Fruit fly (Drosophila melanogaster) whole organism, embryonic: Measurements from ENCODE around the gene Zip88E.

Source experiments
- BEAF-32 ChIP-seq: fragments of 200-800 bp; sonication (Bioruptor generic); optimal IDR thresholded peaks from 3 replicates; lab custom pipeline; 2017; ENCODE audit warnings: missing biosample characterization, missing genetic modification characterization, mild to moderate bottlenecking, moderate library complexity, missing genetic modification reagents
- CG10267 ChIP-seq: fragments of 200-800 bp; sonication (Bioruptor generic); optimal IDR thresholded peaks from 2 replicates; lab custom pipeline; 2018; ENCODE audit warnings: missing biosample characterization, mild to moderate bottlenecking, missing genetic modification characterization, moderate library complexity
- CG11560 ChIP-seq: fragments of 200-800 bp; sonication (Bioruptor generic); IDR thresholded peaks from 3 replicates; pipeline ENCODE4 v1.3.6; 2022; ENCODE audit warnings: missing biosample characterization, missing genetic modification characterization
- CG12659 ChIP-seq: fragments of 200-800 bp; sonication (Bioruptor generic); optimal IDR thresholded peaks from 3 replicates; lab custom pipeline; 2017; ENCODE audit warnings: mild to moderate bottlenecking, missing biosample characterization, missing genetic modification reagents, missing genetic modification characterization
- CG13287 ChIP-seq: fragments of 200-800 bp; sonication (Bioruptor generic); IDR thresholded peaks from 2 replicates; pipeline ENCODE4 v1.3.6; 2022; ENCODE audit warnings: missing biosample characterization, missing genetic modification characterization; ENCODE audit not compliant: partially characterized antibody
- CG14710 ChIP-seq: fragments of 200-800 bp; sonication (Bioruptor generic); optimal IDR thresholded peaks from 3 replicates; lab custom pipeline; 2019; ENCODE audit warnings: missing biosample characterization, mild to moderate bottlenecking, missing genetic modification characterization, moderate library complexity
- CG15514 ChIP-seq: fragments of 200-800 bp; sonication (Bioruptor generic); optimal IDR thresholded peaks from 3 replicates; lab custom pipeline; 2017; ENCODE audit warnings: missing biosample characterization, missing genetic modification characterization, mild to moderate bottlenecking, moderate library complexity, missing genetic modification reagents
- CG1603 ChIP-seq: fragments of 200-800 bp; sonication (Bioruptor generic); optimal IDR thresholded peaks from 2 replicates; lab custom pipeline; 2019; ENCODE audit warnings: missing biosample characterization, mild to moderate bottlenecking, missing genetic modification characterization, moderate library complexity
- CG17186 ChIP-seq: fragments of 200-800 bp; sonication (Bioruptor generic); optimal IDR thresholded peaks from 3 replicates; lab custom pipeline; 2017; ENCODE audit warnings: missing biosample characterization, missing genetic modification reagents, missing genetic modification characterization
- CG2116 ChIP-seq: fragments of 200-800 bp; sonication (Bioruptor generic); optimal IDR thresholded peaks from 3 replicates; lab custom pipeline; 2018; ENCODE audit warnings: missing biosample characterization, mild to moderate bottlenecking, missing genetic modification characterization
- CG2202 ChIP-seq: fragments of 200-800 bp; sonication (Bioruptor generic); optimal IDR thresholded peaks from 2 replicates; lab custom pipeline; 2018; ENCODE audit warnings: missing biosample characterization, mild to moderate bottlenecking, missing genetic modification characterization
- CG31441 ChIP-seq: fragments of 200-800 bp; sonication (Bioruptor generic); IDR thresholded peaks from 2 replicates; pipeline ENCODE4 v1.3.6; 2022; ENCODE audit warnings: missing biosample characterization, missing genetic modification characterization
- CG32772 ChIP-seq: fragments of 200-800 bp; sonication (Bioruptor generic); IDR thresholded peaks from 2 replicates; pipeline ENCODE4 v1.3.6; 2022; ENCODE audit warnings: missing biosample characterization, missing genetic modification characterization
- CG42726 ChIP-seq: fragments of 200-800 bp; sonication (Bioruptor generic); IDR thresholded peaks from 2 replicates; pipeline ENCODE4 v1.3.6; 2022; ENCODE audit warnings: missing biosample characterization, missing genetic modification characterization; ENCODE audit not compliant: partially characterized antibody
- CG6175 ChIP-seq: fragments of 200-800 bp; sonication (Bioruptor generic); IDR thresholded peaks from 3 replicates; pipeline ENCODE4 v1.3.6; 2022; ENCODE audit warnings: missing biosample characterization, missing genetic modification characterization
- CG9797 ChIP-seq: fragments of 200-800 bp; sonication (Bioruptor generic); optimal IDR thresholded peaks from 3 replicates; lab custom pipeline; 2018; ENCODE audit warnings: missing biosample characterization, mild to moderate bottlenecking, missing genetic modification characterization
- CoRest ChIP-seq: fragments of 200-800 bp; sonication (Bioruptor generic); optimal IDR thresholded peaks from 3 replicates; lab custom pipeline; 2018; ENCODE audit warnings: missing biosample characterization, mild to moderate bottlenecking, missing genetic modification characterization, moderate library complexity
- Dp ChIP-seq: fragments of 200-800 bp; sonication (Bioruptor generic); optimal IDR thresholded peaks from 2 replicates; lab custom pipeline; 2018; ENCODE audit warnings: missing biosample characterization, mild to moderate bottlenecking, missing genetic modification characterization, moderate library complexity
- Dref ChIP-seq: fragments of 200-800 bp; sonication (Bioruptor generic); IDR thresholded peaks from 2 replicates; pipeline ENCODE4 v1.3.6; 2022; ENCODE audit warnings: missing biosample characterization, missing genetic modification characterization
- E2f2 ChIP-seq: fragments of 200-800 bp; sonication (Bioruptor generic); IDR thresholded peaks from 2 replicates; pipeline ENCODE4 v1.3.6; 2022; ENCODE audit warnings: missing biosample characterization, missing genetic modification characterization
- HLH54F ChIP-seq: fragments of 200-800 bp; sonication (Bioruptor generic); optimal IDR thresholded peaks from 3 replicates; lab custom pipeline; 2016; ENCODE audit warnings: missing biosample characterization, missing genetic modification characterization
- MBD-R2 ChIP-seq: fragments of 200-800 bp; sonication (Bioruptor generic); IDR thresholded peaks from 2 replicates; pipeline ENCODE4 v1.3.6; 2022; ENCODE audit warnings: missing biosample characterization, missing genetic modification characterization
- Med ChIP-seq: fragments of 200-800 bp; sonication (Bioruptor generic); peaks from one replicate; lab custom pipeline; 2016; ENCODE audit warnings: missing biosample characterization, missing genetic modification characterization, mild to moderate bottlenecking, inconsistent platforms, moderate library complexity
- Myb ChIP-seq: fragments of 200-800 bp; sonication (Bioruptor generic); optimal IDR thresholded peaks from 2 replicates; lab custom pipeline; 2016; ENCODE audit warnings: missing biosample characterization, missing genetic modification characterization
- Pdp1 ChIP-seq, 2 experiments: fragments of 200-800 bp; sonication (Bioruptor generic); optimal IDR thresholded peaks; 3 replicates each; lab custom pipeline; 2016; ENCODE audit warnings: missing biosample characterization in 2 of 2, missing genetic modification characterization in 2 of 2, mild to moderate bottlenecking in 1 of 2, moderate library complexity in 1 of 2
- Scr ChIP-seq: fragments of 200-800 bp; sonication (Bioruptor generic); IDR thresholded peaks from 2 replicates; pipeline ENCODE4 v1.3.6; 2022; ENCODE audit warnings: missing biosample characterization, missing genetic modification characterization; ENCODE audit not compliant: partially characterized antibody
- Sry-δ ChIP-seq: fragments of 200-800 bp; sonication (Bioruptor generic); optimal IDR thresholded peaks from 2 replicates; lab custom pipeline; 2016; ENCODE audit warnings: missing biosample characterization, missing genetic modification characterization
- YL-1 ChIP-seq: fragments of 200-800 bp; sonication (Bioruptor generic); optimal IDR thresholded peaks from 3 replicates; lab custom pipeline; 2017; ENCODE audit warnings: missing biosample characterization, mild to moderate bottlenecking, missing genetic modification characterization
- ab ChIP-seq: fragments of 200-800 bp; sonication (Bioruptor generic); optimal IDR thresholded peaks from 2 replicates; lab custom pipeline; 2016; ENCODE audit warnings: missing biosample characterization, missing genetic modification characterization
- amos ChIP-seq: fragments of 200-800 bp; sonication (Bioruptor generic); IDR thresholded peaks from 2 replicates; pipeline ENCODE4 v1.3.6; 2022; ENCODE audit warnings: missing biosample characterization, missing genetic modification characterization; ENCODE audit not compliant: partially characterized antibody
- crp ChIP-seq, 2 experiments: fragments of 200-800 bp; sonication (Bioruptor generic); optimal IDR thresholded peaks; 2 replicates in 1 of 2; 3 replicates in 1 of 2; lab custom pipeline; 2017; ENCODE audit warnings: missing biosample characterization in 2 of 2, missing genetic modification characterization in 2 of 2, mild to moderate bottlenecking in 1 of 2, moderate library complexity in 1 of 2
- en ChIP-seq: fragments of 200-800 bp; sonication (Bioruptor generic); optimal IDR thresholded peaks from 2 replicates; lab custom pipeline; 2016; ENCODE audit warnings: missing biosample characterization, missing genetic modification characterization
- gfzf ChIP-seq: fragments of 200-800 bp; sonication (Bioruptor generic); optimal IDR thresholded peaks from 2 replicates; lab custom pipeline; 2016; ENCODE audit warnings: missing biosample characterization, mild to moderate bottlenecking, missing genetic modification characterization, moderate library complexity
- hb ChIP-seq: fragments of 200-800 bp; sonication (Bioruptor generic); IDR thresholded peaks from 3 replicates; pipeline ENCODE4 v1.3.6; 2022; ENCODE audit warnings: missing biosample characterization, missing genetic modification characterization; ENCODE audit not compliant: partially characterized antibody
- phol ChIP-seq: fragments of 200-800 bp; sonication (Bioruptor generic); optimal IDR thresholded peaks from 3 replicates; lab custom pipeline; 2018; ENCODE audit warnings: missing biosample characterization, mild to moderate bottlenecking, missing genetic modification characterization, moderate library complexity
- pzg ChIP-seq: fragments of 200-800 bp; sonication (Bioruptor generic); optimal IDR thresholded peaks from 3 replicates; lab custom pipeline; 2018; ENCODE audit warnings: missing biosample characterization, mild to moderate bottlenecking, missing genetic modification characterization, moderate library complexity
- row ChIP-seq: fragments of 200-800 bp; sonication (Bioruptor generic); IDR thresholded peaks from 3 replicates; pipeline ENCODE4 v1.3.6; 2022; ENCODE audit warnings: missing biosample characterization, missing genetic modification characterization
- run ChIP-seq: fragments of 200-800 bp; sonication (Bioruptor generic); optimal IDR thresholded peaks from 3 replicates; lab custom pipeline; 2018; ENCODE audit warnings: missing biosample characterization, mild to moderate bottlenecking, missing genetic modification characterization
- sens ChIP-seq: fragments of 200-800 bp; sonication (Bioruptor generic); peaks from one replicate; lab custom pipeline; 2016; ENCODE audit warnings: missing biosample characterization, missing genetic modification characterization
- stwl ChIP-seq: fragments of 200-800 bp; sonication (Bioruptor generic); optimal IDR thresholded peaks from 3 replicates; lab custom pipeline; 2018; ENCODE audit warnings: missing biosample characterization, mild to moderate bottlenecking, missing genetic modification characterization, moderate library complexity
- sug ChIP-seq: fragments of 200-800 bp; optimal IDR thresholded peaks from 2 replicates; lab custom pipeline; 2019; ENCODE audit warnings: missing biosample characterization, mild to moderate bottlenecking, missing genetic modification characterization, moderate library complexity
- tap ChIP-seq: fragments of 200-800 bp; optimal IDR thresholded peaks from 3 replicates; lab custom pipeline; 2019; ENCODE audit warnings: missing biosample characterization, mild to moderate bottlenecking, missing genetic modification characterization, moderate library complexity
- trem ChIP-seq: fragments of 200-800 bp; optimal IDR thresholded peaks from 3 replicates; lab custom pipeline; 2019; ENCODE audit warnings: missing biosample characterization, mild to moderate bottlenecking, missing genetic modification characterization, moderate library complexity
- vfl ChIP-seq: fragments of 200-800 bp; sonication (Bioruptor generic); optimal IDR thresholded peaks from 2 replicates; lab custom pipeline; 2016; ENCODE audit warnings: missing biosample characterization, missing genetic modification characterization
- vvl ChIP-seq: fragments of 200-800 bp; sonication (Bioruptor generic); IDR thresholded peaks from 2 replicates; pipeline ENCODE4 v1.3.6; 2022; ENCODE audit warnings: missing biosample characterization, missing genetic modification characterization

Gene Zip88E

DNA sequence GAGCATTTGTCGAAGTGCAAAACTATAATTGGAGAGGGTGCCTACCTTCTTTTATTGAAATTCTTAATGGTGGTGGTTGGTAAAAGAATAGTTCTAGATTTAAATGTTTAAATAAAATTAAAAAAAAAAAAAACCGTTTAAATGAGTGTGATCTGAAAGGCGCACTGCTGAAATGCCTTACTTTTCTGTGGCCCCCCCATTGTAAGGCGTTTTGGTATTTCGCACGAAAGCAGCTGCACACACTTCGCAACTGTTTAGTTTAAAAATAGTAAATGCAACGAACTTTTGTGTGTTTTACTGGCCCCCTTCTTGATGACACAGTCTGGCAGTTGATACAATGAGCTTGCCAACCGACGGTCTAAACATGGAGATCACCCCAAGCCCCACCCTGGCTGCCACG, at the start of gene Zip88E, which contains the start of gene CG14864:
Gene Zip88E (plus strand): TSS at position 237 of the 400 bp plus-strand sequence.
Gene CG14864 (minus strand): TSS at position 113 of the 400 bp plus-strand sequence.
- TF ChIP-seq Dref (GFP tag; lab: Robert Waterston, UW) (peak; percentile 39), stwl (no peak), Dp (GFP tag; lab: Kevin White, UChicago) (peak; percentile 73), CG13287 (GFP tag; lab: Robert Waterston, UW) (peak; percentile 49; the same call in 1 of the 2 replicates), vvl (0 out of 2 replicates have a peak, but pooled peaks have one; percentile 10), CG15514 (GFP tag; lab: Kevin White, UChicago) (peak; percentile 57), sens (peak; percentile 33), amos (peak; percentile 23; the same call in 1 of the 2 replicates), en (GFP tag; lab: Kevin White, UChicago) (no peak), gfzf (peak; percentile 87), run (tag; lab: Kevin White, UChicago) (no peak), Scr (GFP tag; lab: Robert Waterston, UW) (0 out of 2 replicates have a peak, but pooled peaks have one; percentile 17), CoRest (peak; percentile 9), CG17186 (peak; percentile 30), CG1603 (tag; lab: Kevin White, UChicago) (peak; percentile 17), MBD-R2 (GFP tag; lab: Robert Waterston, UW) (peak; percentile 81), CG9797 (GFP tag; lab: Kevin White, UChicago) (peak; percentile 77), CG6175 (GFP tag; lab: Robert Waterston, UW) (no peak), CG42726 (0 out of 2 replicates have a peak, but pooled peaks have one; percentile 23), ab (GFP tag; lab: Kevin White, UChicago) (no peak), CG12659 (peak; percentile 17), E2f2 (GFP tag; lab: Robert Waterston, UW) (peak; percentile 76), sug (tag; lab: Kevin White, UChicago) (peak; percentile 17), Sry-δ (GFP tag; lab: Kevin White, UChicago) (peak; percentile 20), CG2202 (tag; lab: Kevin White, UChicago) (no peak), Med (GFP tag; lab: Kevin White, UChicago) (peak; percentile 15), HLH54F (GFP tag; lab: Kevin White, UChicago) (no peak), CG32772 (GFP tag; lab: Robert Waterston, UW) (0 out of 2 replicates have a peak, but pooled peaks have one; percentile 12), trem (tag; lab: Kevin White, UChicago) (peak; percentile 33), CG31441 (GFP tag; lab: Robert Waterston, UW) (no peak), row (GFP tag; lab: Robert Waterston, UW) (peak; percentile 19; the same call in 1 of the 3 replicates), CG2116 (GFP tag; lab: Kevin White, UChicago) (peak; percentile 71), Pdp1 (GFP tag; optimal IDR thresholded peaks at IDR 0.05; lab: Kevin White, UChicago) (peak in 1 of 2 experiments; percentile 15), Myb (GFP tag; lab: Kevin White, UChicago) (peak; percentile 95), CG11560 (tag; lab: Robert Waterston, UW) (no peak), YL-1 (GFP tag; lab: Kevin White, UChicago) (peak; percentile 44), crp (GFP tag; optimal IDR thresholded peaks at IDR 0.05; lab: Kevin White, UChicago) (peak in 1 of 2 experiments; percentile 8), CG10267 (tag; lab: Kevin White, UChicago) (peak; percentile 17), hb (GFP tag; lab: Robert Waterston, UW) (0 out of 3 replicates have a peak, but pooled peaks have one; percentile 5), BEAF-32 (peak; percentile 34), CG14710 (tag; lab: Kevin White, UChicago) (peak; percentile 23), phol (tag; lab: Kevin White, UChicago) (peak; percentile 17), vfl (GFP tag; lab: Kevin White, UChicago) (no peak), tap (no peak), pzg (peak; percentile 69)
- TF ChIP-seq, all 482 proteins: peak for 34
